Fruit fly (Drosophila melanogaster): Measurements from ENCODE around the gene CG14570.
A peak's percentile ranks its signal among the peaks of the same experiment; 100 is the strongest.

Gene CG14570

DNA sequence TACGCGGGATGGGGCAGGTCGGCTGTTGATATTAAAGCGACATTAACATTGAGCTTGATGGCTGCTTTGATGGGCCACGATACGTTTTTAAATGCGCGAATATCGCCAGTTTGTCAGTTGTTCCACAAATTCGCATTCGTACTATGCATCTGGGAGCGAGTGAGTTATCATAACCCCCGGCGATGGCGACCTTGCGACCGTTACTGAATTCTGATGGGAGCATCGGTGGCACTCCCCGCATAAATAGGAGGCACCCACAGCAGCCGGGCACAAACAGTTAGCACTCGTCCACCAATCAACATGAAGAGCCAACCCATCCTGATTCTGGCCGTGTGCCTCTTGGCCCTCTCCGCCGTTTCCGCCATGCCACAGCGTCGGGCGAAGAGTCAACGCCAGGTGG, 26.6 kb upstream of the CG14570 start, which contains the start of gene CG14564:
Gene CG14564 (plus strand): TSS at position 301 of the 400 bp plus-strand sequence.
- TF ChIP-seq lola (GFP tag; optimal IDR thresholded peaks at IDR 0.05) (no peak), Myc (optimal IDR thresholded peaks at IDR 0.05) (no peak), Mio (GFP tag; optimal IDR thresholded peaks at IDR 0.05) (no peak), Vsx2 (GFP tag; optimal IDR thresholded peaks at IDR 0.05; ENCODE audit: partially characterized antibody) (no peak), OdsH (GFP tag; optimal IDR thresholded peaks at IDR 0.05) (no peak), brk (GFP tag; optimal IDR thresholded peaks at IDR 0.05) (no peak), woc (GFP tag; optimal IDR thresholded peaks at IDR 0.05) (no peak), Sp1 (GFP tag; optimal IDR thresholded peaks at IDR 0.05) (no peak)

DNA sequence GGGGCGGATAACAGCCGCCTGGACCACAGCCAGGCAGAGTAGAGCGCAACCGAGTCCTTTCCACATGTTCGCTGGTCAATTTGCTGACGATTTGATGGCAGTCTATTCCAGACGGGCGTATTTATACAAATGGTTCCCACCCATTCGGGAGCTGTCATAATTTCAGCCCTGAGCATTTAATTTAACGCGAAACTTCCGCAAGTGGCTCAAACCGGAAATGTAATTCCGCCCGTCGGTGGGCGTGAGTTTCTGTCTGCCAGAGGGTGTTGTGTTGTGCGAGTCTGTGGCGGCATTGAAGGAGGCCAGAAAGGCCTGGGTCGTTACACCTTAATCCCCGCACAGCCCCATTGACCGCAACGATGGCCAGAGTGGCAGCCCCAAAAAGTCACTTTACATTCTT, 13.9 kb upstream of the CG14570 start, which contains the start of gene CG14565:
Gene CG14565 (minus strand): TSS at position 101 of the 400 bp plus-strand sequence.
- TF ChIP-seq Dfd (GFP tag; optimal IDR thresholded peaks at IDR 0.05) (no peak), N (GFP tag; optimal IDR thresholded peaks at IDR 0.05) (no peak), Sp1 (GFP tag; optimal IDR thresholded peaks at IDR 0.05) (no peak), Myc (optimal IDR thresholded peaks at IDR 0.05) (no peak), ey (GFP tag; optimal IDR thresholded peaks at IDR 0.05) (no peak), Rel (GFP tag; optimal IDR thresholded peaks at IDR 0.05) (no peak), Rel (tag; optimal IDR thresholded peaks at IDR 0.05) (no peak), pan (optimal IDR thresholded peaks at IDR 0.05) (no peak), foxo (GFP tag; optimal IDR thresholded peaks at IDR 0.05) (no peak), h (GFP tag; optimal IDR thresholded peaks at IDR 0.05) (no peak), HLH106 (tag; optimal IDR thresholded peaks at IDR 0.05) (no peak), dsf (GFP tag; optimal IDR thresholded peaks at IDR 0.05; ENCODE audit: borderline replicate concordance) (no peak), fru (GFP tag; optimal IDR thresholded peaks at IDR 0.05) (no peak), dmrt93B (GFP tag; optimal IDR thresholded peaks at IDR 0.05) (no peak), Hnf4 (GFP tag; optimal IDR thresholded peaks at IDR 0.05) (no peak), Hr83 (GFP tag; optimal IDR thresholded peaks at IDR 0.05; ENCODE audit: poor library complexity, severe bottlenecking) (no peak), lola (GFP tag; optimal IDR thresholded peaks at IDR 0.05) (no peak), jim (GFP tag; optimal IDR thresholded peaks at IDR 0.05) (no peak)

DNA sequence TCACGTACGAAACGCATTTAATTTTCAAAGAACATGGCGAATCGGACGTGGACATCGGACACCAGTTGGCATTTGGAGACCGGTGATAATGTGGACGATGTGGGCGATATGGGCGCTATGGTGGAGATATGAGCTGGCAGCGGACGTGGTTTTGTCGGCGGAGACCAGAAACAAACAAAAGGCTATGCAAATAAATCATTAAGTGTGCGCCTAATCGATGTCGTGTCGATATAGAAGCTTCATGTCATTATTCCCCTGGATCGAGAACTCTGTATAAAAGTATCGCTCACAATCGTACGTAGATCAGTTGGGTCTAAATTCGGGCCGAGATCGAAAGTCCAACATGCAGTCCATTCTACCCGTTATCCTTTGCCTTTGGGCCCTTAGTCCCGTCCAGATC, 11.0 kb upstream of the CG14570 start, which contains the start of gene CG14572:
Gene CG14572 (plus strand): TSS at position 301 of the 400 bp plus-strand sequence.
- no peak for TF ChIP-seq jim (GFP tag; optimal IDR thresholded peaks at IDR 0.05)
- no peak for TF ChIP-seq OdsH (GFP tag; optimal IDR thresholded peaks at IDR 0.05)
- TF ChIP-seq Myc (optimal IDR thresholded peaks at IDR 0.05): no peak
- no peak for TF ChIP-seq Dfd (GFP tag; optimal IDR thresholded peaks at IDR 0.05)
- no peak for TF ChIP-seq ey (GFP tag; optimal IDR thresholded peaks at IDR 0.05)
- TF ChIP-seq usp (GFP tag; optimal IDR thresholded peaks at IDR 0.05): no peak
- no peak for TF ChIP-seq dmrt93B (GFP tag; optimal IDR thresholded peaks at IDR 0.05)
- no peak for TF ChIP-seq br (GFP tag; optimal IDR thresholded peaks at IDR 0.05)
- TF ChIP-seq Hnf4 (GFP tag; optimal IDR thresholded peaks at IDR 0.05): no peak
- TF ChIP-seq pan (optimal IDR thresholded peaks at IDR 0.05): no peak
- no peak for TF ChIP-seq Hr83 (GFP tag; optimal IDR thresholded peaks at IDR 0.05; ENCODE audit: poor library complexity, severe bottlenecking)
- no peak for TF ChIP-seq GATAd (GFP tag; optimal IDR thresholded peaks at IDR 0.05)
- no peak for TF ChIP-seq woc (GFP tag; optimal IDR thresholded peaks at IDR 0.05)
- TF ChIP-seq dsf (GFP tag; optimal IDR thresholded peaks at IDR 0.05; ENCODE audit: borderline replicate concordance): no peak

DNA sequence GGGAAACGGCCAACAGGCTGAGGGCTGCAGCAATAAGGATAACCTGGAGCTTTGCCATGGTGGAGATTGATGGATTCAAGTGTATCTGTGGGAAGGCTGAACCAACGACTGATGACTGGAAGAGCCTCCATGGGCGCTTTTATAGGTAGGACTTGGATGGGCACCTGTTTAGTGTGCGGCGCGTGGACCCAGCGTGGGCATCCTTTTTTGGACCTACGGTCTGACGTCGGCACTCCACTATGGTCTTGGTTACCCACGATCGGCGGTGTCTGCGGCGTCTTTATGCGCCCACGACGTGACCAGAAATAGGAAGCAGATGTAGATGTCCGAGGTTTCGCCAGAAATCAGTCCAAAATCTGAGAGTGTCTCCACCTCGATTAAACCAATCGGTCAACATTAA, 10.0 kb upstream of the CG14570 start, which contains the start of gene CG14566:
Gene CG14566 (minus strand): TSS at position 101 of the 400 bp plus-strand sequence.
- TF ChIP-seq ey (GFP tag; optimal IDR thresholded peaks at IDR 0.05) (no peak), dmrt93B (GFP tag; optimal IDR thresholded peaks at IDR 0.05) (no peak), sv (GFP tag; optimal IDR thresholded peaks at IDR 0.05) (no peak), brk (GFP tag; optimal IDR thresholded peaks at IDR 0.05) (no peak), usp (GFP tag; optimal IDR thresholded peaks at IDR 0.05) (no peak), Hr78 (GFP tag; optimal IDR thresholded peaks at IDR 0.05) (no peak), N (GFP tag; optimal IDR thresholded peaks at IDR 0.05) (no peak)

DNA sequence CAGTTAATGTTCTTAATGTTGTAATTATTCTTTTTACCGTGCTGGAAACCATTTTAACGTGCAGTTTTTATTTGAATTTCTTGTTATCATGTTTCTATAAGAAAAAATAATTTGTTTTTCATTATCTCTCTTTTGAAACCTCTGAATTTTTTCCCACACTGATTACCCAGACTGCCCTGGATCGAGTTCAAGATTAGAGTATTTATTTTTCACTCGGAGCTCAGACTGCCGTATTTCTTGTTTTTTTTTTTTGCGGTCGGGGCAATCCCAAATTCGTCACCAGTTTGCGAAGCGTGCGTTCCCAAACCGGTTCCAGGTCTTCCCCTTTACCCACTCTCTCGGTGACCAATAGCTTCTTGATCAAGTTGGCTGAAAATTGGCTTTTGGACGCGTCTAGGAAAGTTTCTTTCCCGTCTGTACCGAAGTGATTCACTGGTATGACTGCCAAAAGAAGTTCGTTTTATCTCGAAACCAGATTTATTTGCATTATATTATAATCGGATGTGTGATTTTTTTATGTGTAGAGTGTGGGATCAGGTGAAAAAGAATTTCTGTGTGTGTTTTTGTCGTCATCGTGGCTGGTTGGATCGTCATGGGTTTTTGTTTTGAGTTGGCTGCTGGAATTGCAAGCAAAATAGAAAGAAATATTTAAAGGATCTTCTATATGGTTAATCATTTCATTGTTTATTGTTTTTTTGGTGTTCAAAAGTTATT, 8.9 kb upstream of the CG14570 start:
- TF ChIP-seq fru (GFP tag; optimal IDR thresholded peaks at IDR 0.05) (no peak), lola (GFP tag; optimal IDR thresholded peaks at IDR 0.05) (no peak), h (GFP tag; optimal IDR thresholded peaks at IDR 0.05) (peak; percentile 48), Hr83 (GFP tag; optimal IDR thresholded peaks at IDR 0.05; ENCODE audit: poor library complexity, severe bottlenecking) (no peak), Vsx2 (GFP tag; optimal IDR thresholded peaks at IDR 0.05; ENCODE audit: partially characterized antibody) (peak; percentile 21), CG9705 (GFP tag; optimal IDR thresholded peaks at IDR 0.05) (no peak), rgr (GFP tag; optimal IDR thresholded peaks at IDR 0.05) (peak; percentile 18), Dif (GFP tag; optimal IDR thresholded peaks at IDR 0.05; ENCODE audit: partially characterized antibody) (peak; percentile 16), GATAd (GFP tag; optimal IDR thresholded peaks at IDR 0.05) (no peak), br (GFP tag; optimal IDR thresholded peaks at IDR 0.05) (no peak), Rel (GFP tag; optimal IDR thresholded peaks at IDR 0.05) (no peak), Rel (tag; optimal IDR thresholded peaks at IDR 0.05) (peak; percentile 91), woc (GFP tag; optimal IDR thresholded peaks at IDR 0.05) (peak; percentile 49), Abd-B (GFP tag; optimal IDR thresholded peaks at IDR 0.05) (no peak), Jra (GFP tag; optimal IDR thresholded peaks at IDR 0.05) (peak; percentile 10), usp (GFP tag; optimal IDR thresholded peaks at IDR 0.05) (no peak), Sp1 (GFP tag; optimal IDR thresholded peaks at IDR 0.05) (no peak), CrebA (GFP tag; optimal IDR thresholded peaks at IDR 0.05; ENCODE audit: borderline replicate concordance) (no peak), foxo (GFP tag; optimal IDR thresholded peaks at IDR 0.05) (no peak), sv (GFP tag; optimal IDR thresholded peaks at IDR 0.05) (no peak), Dfd (GFP tag; optimal IDR thresholded peaks at IDR 0.05) (no peak), dmrt93B (GFP tag; optimal IDR thresholded peaks at IDR 0.05) (no peak), OdsH (GFP tag; optimal IDR thresholded peaks at IDR 0.05) (no peak), ey (GFP tag; optimal IDR thresholded peaks at IDR 0.05) (no peak), Hnf4 (GFP tag; optimal IDR thresholded peaks at IDR 0.05) (no peak), brk (GFP tag; optimal IDR thresholded peaks at IDR 0.05) (no peak)
